Fruit fly (Drosophila melanogaster) whole organism, adult: ENCODE measurements around the gene ymp.

ENCODE experiments used
- CG11617 ChIP-seq: fragments of 200-800 bp; sonication (Bioruptor generic); optimal IDR thresholded peaks from 2 replicates; lab custom pipeline; 2017; ENCODE audit warnings: mild to moderate bottlenecking, missing biosample characterization, missing genetic modification reagents, missing genetic modification characterization
- CG12768 ChIP-seq: fragments of 200-800 bp; sonication (Bioruptor generic); optimal IDR thresholded peaks from 2 replicates; lab custom pipeline; 2017; ENCODE audit warnings: missing biosample characterization, missing genetic modification characterization, mild to moderate bottlenecking, moderate library complexity, missing genetic modification reagents
- CG14711 ChIP-seq: fragments of 200-800 bp; sonication (Bioruptor generic); optimal IDR thresholded peaks from 2 replicates; lab custom pipeline; 2018; ENCODE audit warnings: missing biosample characterization, mild to moderate bottlenecking, missing genetic modification characterization, moderate library complexity
- CG1620 ChIP-seq: fragments of 200-800 bp; sonication (Bioruptor generic); optimal IDR thresholded peaks from 2 replicates; lab custom pipeline; 2016; ENCODE audit warnings: missing biosample characterization, missing genetic modification characterization
- CG33017 ChIP-seq: fragments of 200-800 bp; sonication (Bioruptor generic); optimal IDR thresholded peaks from 2 replicates; lab custom pipeline; 2018; ENCODE audit warnings: missing biosample characterization, mild to moderate bottlenecking, missing genetic modification characterization, moderate library complexity
- CG5204 ChIP-seq: fragments of 200-800 bp; sonication (Bioruptor generic); optimal IDR thresholded peaks from 2 replicates; lab custom pipeline; 2016; ENCODE audit warnings: missing biosample characterization, missing genetic modification characterization
- CG7045 ChIP-seq: fragments of 200-800 bp; sonication (Bioruptor generic); optimal IDR thresholded peaks from 2 replicates; lab custom pipeline; 2017; ENCODE audit warnings: missing biosample characterization, mild to moderate bottlenecking, missing genetic modification characterization
- CG7101 ChIP-seq: fragments of 200-800 bp; sonication (Bioruptor generic); optimal IDR thresholded peaks from 2 replicates; lab custom pipeline; 2018; ENCODE audit warnings: missing biosample characterization, mild to moderate bottlenecking, missing genetic modification characterization, moderate library complexity
- Clk ChIP-seq: fragments of 200-800 bp; sonication (Bioruptor generic); optimal IDR thresholded peaks from 2 replicates; lab custom pipeline; 2017; ENCODE audit warnings: missing biosample characterization, missing genetic modification characterization
- Crg-1 ChIP-seq: fragments of 200-800 bp; sonication (Bioruptor generic); optimal IDR thresholded peaks from 2 replicates; lab custom pipeline; 2016; ENCODE audit warnings: missing biosample characterization, missing genetic modification characterization
- Hr96 ChIP-seq: fragments of 200-800 bp; sonication (Bioruptor generic); optimal IDR thresholded peaks from 2 replicates; lab custom pipeline; 2016; ENCODE audit warnings: missing biosample characterization, missing genetic modification characterization
- Mnt ChIP-seq: fragments of 200-800 bp; sonication (Bioruptor generic); optimal IDR thresholded peaks from 2 replicates; lab custom pipeline; 2016; ENCODE audit warnings: missing biosample characterization, mild to moderate bottlenecking, missing genetic modification characterization
- bab1 ChIP-seq: fragments of 200-800 bp; sonication (Bioruptor generic); optimal IDR thresholded peaks from 3 replicates; lab custom pipeline; 2019; ENCODE audit warnings: missing biosample characterization, mild to moderate bottlenecking, missing genetic modification characterization, moderate library complexity
- cnc ChIP-seq, 2 experiments: fragments of >200 bp; optimal IDR thresholded peaks; 2 replicates each; lab custom pipeline; 2017
- kay ChIP-seq: fragments of 200-800 bp; sonication (Bioruptor generic); peaks from one replicate; lab custom pipeline; 2016; ENCODE audit warnings: missing biosample characterization, missing genetic modification characterization, borderline replicate concordance
- ovo ChIP-seq: fragments of 200-800 bp; sonication (Bioruptor generic); optimal IDR thresholded peaks from 2 replicates; lab custom pipeline; 2016; ENCODE audit warnings: missing biosample characterization, missing genetic modification characterization
- pad ChIP-seq: fragments of 200-800 bp; sonication (Bioruptor generic); optimal IDR thresholded peaks from 3 replicates; lab custom pipeline; 2017; ENCODE audit warnings: missing biosample characterization, missing genetic modification characterization, mild to moderate bottlenecking, moderate library complexity, missing genetic modification reagents
- tj ChIP-seq: fragments of 200-800 bp; sonication (Bioruptor generic); optimal IDR thresholded peaks from 3 replicates; lab custom pipeline; 2017; ENCODE audit warnings: missing biosample characterization, mild to moderate bottlenecking, missing genetic modification characterization, moderate library complexity
- toe ChIP-seq: fragments of 200-800 bp; sonication (Bioruptor generic); optimal IDR thresholded peaks from 2 replicates; lab custom pipeline; 2016; ENCODE audit warnings: missing biosample characterization, missing genetic modification characterization

The ymp gene

dm6 chr3R:25625940-25626624 is 17.2 kb upstream of the ymp start:
- TF ChIP-seq pad (GFP tag; lab: Kevin White, UChicago) = no peak
- no peak for TF ChIP-seq cnc (optimal IDR thresholded peaks at IDR 0.05; lab: Kevin White, UChicago)
- no peak for TF ChIP-seq CG12768 (GFP tag; lab: Kevin White, UChicago)
- TF ChIP-seq Clk (GFP tag; lab: Kevin White, UChicago) = no peak
- TF ChIP-seq CG11617 = no peak
- no peak for TF ChIP-seq toe (GFP tag; lab: Kevin White, UChicago)
- no peak for TF ChIP-seq bab1 (GFP tag; lab: Kevin White, UChicago)

dm6 chr3R:25623800-25624791 is 15.2 kb upstream of the ymp start, which contains the start of gene Npl4:
TSS of gene Npl4 (minus strand) at chr3R:25624662.
- TF ChIP-seq CG1620 (GFP tag; lab: Kevin White, UChicago) (peak; percentile 8), CG5204 (GFP tag; lab: Kevin White, UChicago) (no peak), CG11617 (peak; percentile 12), CG12768 (GFP tag; lab: Kevin White, UChicago) (peak; percentile 26), kay (GFP tag; lab: Kevin White, UChicago) (no peak), cnc (optimal IDR thresholded peaks at IDR 0.05; lab: Kevin White, UChicago) (peak; percentile 97 to 99), toe (GFP tag; lab: Kevin White, UChicago) (no peak), CG14711 (peak; percentile 26), ovo (GFP tag; lab: Kevin White, UChicago) (no peak), bab1 (GFP tag; lab: Kevin White, UChicago) (peak; percentile 34), pad (GFP tag; lab: Kevin White, UChicago) (no peak), Mnt (GFP tag; lab: Kevin White, UChicago) (no peak)

dm6 chr3R:25618114-25618513 is 9.2 kb upstream of the ymp start, which contains the start of gene CG5071:
TSS of gene CG5071 (plus strand) at chr3R:25618414.
- TF ChIP-seq cnc (optimal IDR thresholded peaks at IDR 0.05; lab: Kevin White, UChicago) (no peak), CG1620 (GFP tag; lab: Kevin White, UChicago) (no peak), kay (GFP tag; lab: Kevin White, UChicago) (no peak), CG7101 (tag; lab: Kevin White, UChicago) (no peak)

- TF ChIP-seq CG12768 (GFP tag; lab: Kevin White, UChicago) (no peak), Clk (GFP tag; lab: Kevin White, UChicago) (no peak), CG7045 (GFP tag; lab: Kevin White, UChicago) (no peak), CG33017 (tag; lab: Kevin White, UChicago) (no peak), pad (GFP tag; lab: Kevin White, UChicago) (no peak), ovo (GFP tag; lab: Kevin White, UChicago) (no peak), tj (GFP tag; lab: Kevin White, UChicago) (no peak), CG14711 (no peak), Mnt (GFP tag; lab: Kevin White, UChicago) (no peak), CG7101 (tag; lab: Kevin White, UChicago) (no peak), bab1 (GFP tag; lab: Kevin White, UChicago) (no peak), CG5204 (GFP tag; lab: Kevin White, UChicago) (no peak), CG1620 (GFP tag; lab: Kevin White, UChicago) (no peak), kay (GFP tag; lab: Kevin White, UChicago) (no peak)
Observed at dm6 chr3R:25613366-25613765, 4.4 kb upstream of the ymp start, which contains the start of gene CG5079. TSS of gene CG5079 (plus strand) at chr3R:25613666.

- TF ChIP-seq bab1 (GFP tag; lab: Kevin White, UChicago) (no peak), kay (GFP tag; lab: Kevin White, UChicago) (no peak), pad (GFP tag; lab: Kevin White, UChicago) (no peak), Mnt (GFP tag; lab: Kevin White, UChicago) (no peak), Hr96 (GFP tag; lab: Kevin White, UChicago) (no peak), CG7045 (GFP tag; lab: Kevin White, UChicago) (no peak), CG1620 (GFP tag; lab: Kevin White, UChicago) (no peak), CG33017 (tag; lab: Kevin White, UChicago) (no peak), CG14711 (no peak), toe (GFP tag; lab: Kevin White, UChicago) (no peak), Clk (GFP tag; lab: Kevin White, UChicago) (no peak), CG7101 (tag; lab: Kevin White, UChicago) (no peak), tj (GFP tag; lab: Kevin White, UChicago) (no peak), Crg-1 (GFP tag; lab: Kevin White, UChicago) (no peak)
Observed at dm6 chr3R:25596274-25597034, 12.5 kb downstream of the ymp start.
